Worm (Caenorhabditis elegans) whole organism, early embryonic: Measurements from ENCODE around the gene C07G1.15.

Experiments used
- B0310.2 ChIP-seq: sonication (generic microtip); optimal IDR thresholded peaks from 2 replicates; lab custom pipeline; 2016; ENCODE audit warnings: mild to moderate bottlenecking, missing genetic modification characterization, missing compliant biosample characterization
- F13C5.2 ChIP-seq: sonication (generic microtip); optimal IDR thresholded peaks from 2 replicates; lab custom pipeline; 2017; ENCODE audit warnings: mild to moderate bottlenecking, missing genetic modification characterization, inconsistent platforms, missing compliant biosample characterization
- aly-1 ChIP-seq: sonication (generic microtip); optimal IDR thresholded peaks from 2 replicates; lab custom pipeline; 2016; ENCODE audit warnings: missing genetic modification characterization, missing compliant biosample characterization
- ama-1 ChIP-seq: fragments of 150-350 bp; optimal IDR thresholded peaks from 2 replicates; lab custom pipeline; 2014
- ceh-13 ChIP-seq: fragments of 200-800 bp; sonication (Bioruptor generic); optimal IDR thresholded peaks from 2 replicates; lab custom pipeline; 2018; ENCODE audit warnings: mild to moderate bottlenecking, missing genetic modification characterization, missing compliant biosample characterization
- ceh-36 ChIP-seq: sonication (generic microtip); optimal IDR thresholded peaks from 2 replicates; lab custom pipeline; 2016; ENCODE audit warnings: missing genetic modification characterization, inconsistent platforms, missing compliant biosample characterization
- flt-1 ChIP-seq: fragments of 200-800 bp; sonication (Bioruptor generic); IDR thresholded peaks from 2 replicates; pipeline ENCODE4 v1.3.6; 2022; ENCODE audit warnings: missing genetic modification characterization, missing compliant biosample characterization
- hmbx-1 ChIP-seq: sonication (generic microtip); optimal IDR thresholded peaks from 2 replicates; lab custom pipeline; 2016; ENCODE audit warnings: mild to moderate bottlenecking, missing genetic modification characterization, missing compliant biosample characterization
- hmg-4 ChIP-seq: fragments of 200-800 bp; sonication (Bioruptor generic); optimal IDR thresholded peaks from 2 replicates; lab custom pipeline; 2018; ENCODE audit warnings: mild to moderate bottlenecking, missing genetic modification characterization, missing compliant biosample characterization
- hnd-1 ChIP-seq: sonication (generic microtip); optimal IDR thresholded peaks from 2 replicates; lab custom pipeline; 2016; ENCODE audit warnings: missing genetic modification characterization, missing compliant biosample characterization
- sea-1 ChIP-seq: fragments of 200-800 bp; sonication (Bioruptor generic); conservative IDR thresholded peaks from 2 replicates; pipeline ENCODE4 v1.3.6; 2022; ENCODE audit warnings: missing genetic modification characterization, missing compliant biosample characterization
- tbx-37 ChIP-seq: fragments of 200-800 bp; sonication (Bioruptor generic); conservative IDR thresholded peaks from 2 replicates; pipeline ENCODE4 v1.3.6; 2022; ENCODE audit warnings: missing genetic modification reagents, missing genetic modification characterization, missing compliant biosample characterization

ce11 chrIV:8168660-8169059 is 1.1 kb upstream of the C07G1.15 start, which contains the start of gene clec-52:
- TF ChIP-seq ceh-13 (no peak), sea-1 (GFP tag; lab: Robert Waterston, UW) (no peak), hnd-1 (no peak), ama-1 (lab: Kevin White, UChicago) (no peak), ceh-36 (no peak), hmg-4 (GFP tag; lab: Kevin White, UChicago) (no peak), flt-1 (no peak), tbx-37 (no peak), F13C5.2 (tag; lab: Kevin White, UChicago) (no peak), hmbx-1 (tag; lab: Kevin White, UChicago) (no peak), aly-1 (tag; lab: Kevin White, UChicago) (no peak), B0310.2 (tag; lab: Kevin White, UChicago) (no peak)
